Fruit fly (Drosophila melanogaster) whole organism, adult: ENCODE data around the gene ds.

Source experiments
- CG11617 ChIP-seq: fragments of 200-800 bp; sonication (Bioruptor generic); optimal IDR thresholded peaks from 2 replicates; lab custom pipeline; 2017; ENCODE audit warnings: mild to moderate bottlenecking, missing biosample characterization, missing genetic modification reagents, missing genetic modification characterization
- CG12768 ChIP-seq: fragments of 200-800 bp; sonication (Bioruptor generic); optimal IDR thresholded peaks from 2 replicates; lab custom pipeline; 2017; ENCODE audit warnings: missing biosample characterization, missing genetic modification characterization, mild to moderate bottlenecking, moderate library complexity, missing genetic modification reagents
- CG14711 ChIP-seq: fragments of 200-800 bp; sonication (Bioruptor generic); optimal IDR thresholded peaks from 2 replicates; lab custom pipeline; 2018; ENCODE audit warnings: missing biosample characterization, mild to moderate bottlenecking, missing genetic modification characterization, moderate library complexity
- CG1620 ChIP-seq: fragments of 200-800 bp; sonication (Bioruptor generic); optimal IDR thresholded peaks from 2 replicates; lab custom pipeline; 2016; ENCODE audit warnings: missing biosample characterization, missing genetic modification characterization
- CG33017 ChIP-seq: fragments of 200-800 bp; sonication (Bioruptor generic); optimal IDR thresholded peaks from 2 replicates; lab custom pipeline; 2018; ENCODE audit warnings: missing biosample characterization, mild to moderate bottlenecking, missing genetic modification characterization, moderate library complexity
- CG5204 ChIP-seq: fragments of 200-800 bp; sonication (Bioruptor generic); optimal IDR thresholded peaks from 2 replicates; lab custom pipeline; 2016; ENCODE audit warnings: missing biosample characterization, missing genetic modification characterization
- CG7045 ChIP-seq: fragments of 200-800 bp; sonication (Bioruptor generic); optimal IDR thresholded peaks from 2 replicates; lab custom pipeline; 2017; ENCODE audit warnings: missing biosample characterization, mild to moderate bottlenecking, missing genetic modification characterization
- CG7101 ChIP-seq: fragments of 200-800 bp; sonication (Bioruptor generic); optimal IDR thresholded peaks from 2 replicates; lab custom pipeline; 2018; ENCODE audit warnings: missing biosample characterization, mild to moderate bottlenecking, missing genetic modification characterization, moderate library complexity
- Clk ChIP-seq: fragments of 200-800 bp; sonication (Bioruptor generic); optimal IDR thresholded peaks from 2 replicates; lab custom pipeline; 2017; ENCODE audit warnings: missing biosample characterization, missing genetic modification characterization
- Crg-1 ChIP-seq: fragments of 200-800 bp; sonication (Bioruptor generic); optimal IDR thresholded peaks from 2 replicates; lab custom pipeline; 2016; ENCODE audit warnings: missing biosample characterization, missing genetic modification characterization
- Hr96 ChIP-seq: fragments of 200-800 bp; sonication (Bioruptor generic); optimal IDR thresholded peaks from 2 replicates; lab custom pipeline; 2016; ENCODE audit warnings: missing biosample characterization, missing genetic modification characterization
- Mnt ChIP-seq: fragments of 200-800 bp; sonication (Bioruptor generic); optimal IDR thresholded peaks from 2 replicates; lab custom pipeline; 2016; ENCODE audit warnings: missing biosample characterization, mild to moderate bottlenecking, missing genetic modification characterization
- bab1 ChIP-seq: fragments of 200-800 bp; sonication (Bioruptor generic); optimal IDR thresholded peaks from 3 replicates; lab custom pipeline; 2019; ENCODE audit warnings: missing biosample characterization, mild to moderate bottlenecking, missing genetic modification characterization, moderate library complexity
- cic ChIP-seq: fragments of 200-800 bp; sonication (Bioruptor generic); optimal IDR thresholded peaks from 2 replicates; lab custom pipeline; 2017; ENCODE audit warnings: missing biosample characterization, mild to moderate bottlenecking, missing genetic modification characterization, moderate library complexity
- cnc ChIP-seq, 2 experiments: fragments of >200 bp; optimal IDR thresholded peaks; 2 replicates each; lab custom pipeline; 2017
- kay ChIP-seq: fragments of 200-800 bp; sonication (Bioruptor generic); peaks from one replicate; lab custom pipeline; 2016; ENCODE audit warnings: missing biosample characterization, missing genetic modification characterization, borderline replicate concordance
- ovo ChIP-seq: fragments of 200-800 bp; sonication (Bioruptor generic); optimal IDR thresholded peaks from 2 replicates; lab custom pipeline; 2016; ENCODE audit warnings: missing biosample characterization, missing genetic modification characterization
- pad ChIP-seq: fragments of 200-800 bp; sonication (Bioruptor generic); optimal IDR thresholded peaks from 3 replicates; lab custom pipeline; 2017; ENCODE audit warnings: missing biosample characterization, missing genetic modification characterization, mild to moderate bottlenecking, moderate library complexity, missing genetic modification reagents
- tj ChIP-seq: fragments of 200-800 bp; sonication (Bioruptor generic); optimal IDR thresholded peaks from 3 replicates; lab custom pipeline; 2017; ENCODE audit warnings: missing biosample characterization, mild to moderate bottlenecking, missing genetic modification characterization, moderate library complexity
- toe ChIP-seq: fragments of 200-800 bp; sonication (Bioruptor generic); optimal IDR thresholded peaks from 2 replicates; lab custom pipeline; 2016; ENCODE audit warnings: missing biosample characterization, missing genetic modification characterization

The ds gene

DNA sequence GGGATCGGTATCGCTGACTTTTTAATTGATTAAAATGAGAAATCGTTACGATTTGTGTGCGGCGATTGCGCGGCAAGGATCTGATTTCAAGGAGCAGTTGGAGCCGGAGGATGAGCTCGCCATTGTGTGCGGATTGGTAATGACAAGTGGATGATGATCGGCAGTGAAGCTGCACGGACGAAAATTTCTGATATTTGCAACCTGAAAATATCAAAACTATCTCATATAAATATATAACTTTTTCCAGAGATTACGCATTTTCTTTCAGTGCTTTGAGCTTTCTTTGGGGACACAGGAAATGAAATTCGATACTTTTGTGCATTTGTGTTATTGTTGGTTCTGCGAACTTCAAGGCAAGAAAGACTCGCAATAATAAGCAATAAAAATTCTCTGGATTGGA, 81.6 kb downstream of the ds start:
- TF ChIP-seq cic (GFP tag; lab: Kevin White, UChicago) (no peak), CG7101 (no peak), pad (GFP tag; lab: Kevin White, UChicago) (no peak), toe (GFP tag; lab: Kevin White, UChicago) (no peak), kay (GFP tag; lab: Kevin White, UChicago) (no peak)

DNA sequence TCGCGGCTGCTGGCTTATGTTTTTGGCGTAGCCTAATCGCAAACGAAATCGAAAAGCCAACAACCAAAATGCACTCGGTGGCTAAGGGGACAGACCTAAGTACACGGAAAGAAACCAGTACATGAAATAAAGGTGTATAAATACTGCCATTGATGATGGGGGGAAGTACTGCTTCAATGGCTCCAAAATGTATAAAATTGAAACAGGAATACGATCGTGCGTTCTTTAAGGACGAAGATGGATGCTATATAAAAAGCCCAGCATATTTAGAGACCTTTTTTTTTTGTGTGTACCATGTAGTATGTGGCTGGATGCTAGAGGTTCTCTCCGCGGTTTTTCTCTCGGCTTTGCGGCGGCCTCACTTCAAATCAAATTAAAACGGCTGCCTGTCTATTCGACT, 84.6 kb downstream of the ds start:
- TF ChIP-seq Mnt (GFP tag; lab: Kevin White, UChicago) (no peak), CG11617 (GFP tag; lab: Kevin White, UChicago) (no peak), Hr96 (GFP tag; lab: Kevin White, UChicago) (no peak), cnc (optimal IDR thresholded peaks at IDR 0.05; lab: Kevin White, UChicago) (no peak), ovo (GFP tag; lab: Kevin White, UChicago) (no peak), toe (GFP tag; lab: Kevin White, UChicago) (no peak), cic (GFP tag; lab: Kevin White, UChicago) (no peak), CG12768 (no peak), CG14711 (tag; lab: Kevin White, UChicago) (no peak), bab1 (GFP tag; lab: Kevin White, UChicago) (no peak), Clk (no peak)

DNA sequence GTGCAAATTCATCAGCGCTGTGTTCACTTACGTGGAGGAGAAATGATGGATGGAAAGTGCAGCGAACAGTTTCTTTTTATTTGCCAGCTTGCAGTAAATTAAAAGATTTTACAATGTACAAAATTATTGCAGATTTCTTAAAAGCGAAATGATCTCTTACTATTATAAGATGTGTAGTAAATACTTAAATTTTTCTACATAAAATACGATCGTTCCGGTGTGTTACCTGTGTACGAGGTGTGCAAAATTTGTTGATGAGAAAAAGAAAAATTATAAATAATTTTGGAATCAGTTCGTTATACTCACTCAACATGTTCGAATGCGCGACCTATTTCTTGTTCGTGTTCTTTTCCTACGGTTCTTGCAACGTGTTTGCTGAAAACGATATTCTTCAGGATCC, 89.4 kb downstream of the ds start, which contains the start of gene CG2839:
TSS of gene CG2839 (plus strand) at position 301 of the 400 bp plus-strand sequence.
- TF ChIP-seq CG14711 (tag; lab: Kevin White, UChicago) (no peak), cic (GFP tag; lab: Kevin White, UChicago) (no peak), bab1 (GFP tag; lab: Kevin White, UChicago) (no peak), cnc (optimal IDR thresholded peaks at IDR 0.05; lab: Kevin White, UChicago) (no peak), kay (GFP tag; lab: Kevin White, UChicago) (no peak), CG7045 (GFP tag; lab: Kevin White, UChicago) (no peak), tj (GFP tag; lab: Kevin White, UChicago) (no peak), CG33017 (tag; lab: Kevin White, UChicago) (no peak)

DNA sequence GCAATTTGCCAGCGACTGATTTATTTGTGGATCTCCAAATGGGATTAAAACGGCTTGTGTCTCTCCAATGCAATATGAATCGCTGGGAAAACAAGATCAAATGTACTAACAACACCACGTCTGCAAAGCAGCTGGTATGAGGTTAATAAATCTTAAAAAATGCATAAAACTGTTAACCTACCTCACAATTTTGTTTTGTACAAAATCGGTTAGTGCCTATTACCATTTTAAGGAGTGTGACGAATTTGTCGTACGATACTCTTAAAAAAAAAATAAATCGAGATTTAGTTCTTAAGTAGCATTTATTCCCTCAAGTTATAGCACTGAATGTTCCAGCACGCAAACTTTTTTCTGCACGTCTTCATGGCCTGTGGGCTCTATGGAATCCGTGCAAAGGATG, 90.5 kb downstream of the ds start, which contains the start of gene lectin-21Ca:
TSS of gene lectin-21Ca (plus strand) at position 301 of the 400 bp plus-strand sequence.
- TF ChIP-seq CG11617 (GFP tag; lab: Kevin White, UChicago) (no peak), ovo (GFP tag; lab: Kevin White, UChicago) (no peak), CG5204 (GFP tag; lab: Kevin White, UChicago) (no peak), cic (GFP tag; lab: Kevin White, UChicago) (no peak), CG7045 (GFP tag; lab: Kevin White, UChicago) (no peak), CG14711 (tag; lab: Kevin White, UChicago) (no peak), CG12768 (no peak), Crg-1 (GFP tag; lab: Kevin White, UChicago) (no peak), bab1 (GFP tag; lab: Kevin White, UChicago) (no peak), cnc (optimal IDR thresholded peaks at IDR 0.05; lab: Kevin White, UChicago) (no peak), pad (GFP tag; lab: Kevin White, UChicago) (no peak), Hr96 (GFP tag; lab: Kevin White, UChicago) (no peak), Clk (no peak), CG1620 (GFP tag; lab: Kevin White, UChicago) (no peak), Mnt (GFP tag; lab: Kevin White, UChicago) (no peak)

DNA sequence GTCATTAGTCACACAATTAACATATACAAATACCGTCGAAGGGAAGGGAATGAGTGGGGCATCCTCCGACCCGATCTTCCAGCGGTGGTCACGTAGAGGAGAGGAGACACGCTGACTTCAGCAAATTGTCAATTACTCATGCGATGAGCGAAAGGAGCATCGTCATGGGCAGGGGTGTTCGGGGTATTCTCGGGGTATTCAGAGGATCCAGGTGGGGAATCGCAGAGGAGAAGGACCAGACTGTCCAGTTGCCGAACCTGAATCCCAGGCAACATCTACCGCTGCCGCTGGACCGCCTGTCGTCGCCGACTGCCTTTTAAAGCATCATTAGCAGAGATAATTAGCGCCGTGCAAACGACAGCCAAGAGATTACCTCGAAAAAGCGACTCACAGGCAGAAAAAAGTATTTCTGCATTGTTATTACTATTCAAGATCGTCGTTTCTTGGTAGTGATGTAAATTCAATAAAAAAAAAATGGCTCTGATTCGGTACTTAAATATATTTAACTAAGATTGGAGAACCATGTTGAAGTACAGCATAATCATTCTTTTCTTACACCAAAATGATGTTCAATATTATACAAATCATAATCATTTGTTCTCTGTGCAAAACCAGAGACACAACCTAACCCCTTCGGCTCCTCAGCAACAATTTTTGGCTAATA, 91.4 kb downstream of the ds start:
- no peak for TF ChIP-seq cnc (optimal IDR thresholded peaks at IDR 0.05; lab: Kevin White, UChicago)
- no peak for TF ChIP-seq Hr96 (GFP tag; lab: Kevin White, UChicago)
- no peak for TF ChIP-seq Clk
- no peak for TF ChIP-seq CG11617 (GFP tag; lab: Kevin White, UChicago)
- no peak for TF ChIP-seq Crg-1 (GFP tag; lab: Kevin White, UChicago)

DNA sequence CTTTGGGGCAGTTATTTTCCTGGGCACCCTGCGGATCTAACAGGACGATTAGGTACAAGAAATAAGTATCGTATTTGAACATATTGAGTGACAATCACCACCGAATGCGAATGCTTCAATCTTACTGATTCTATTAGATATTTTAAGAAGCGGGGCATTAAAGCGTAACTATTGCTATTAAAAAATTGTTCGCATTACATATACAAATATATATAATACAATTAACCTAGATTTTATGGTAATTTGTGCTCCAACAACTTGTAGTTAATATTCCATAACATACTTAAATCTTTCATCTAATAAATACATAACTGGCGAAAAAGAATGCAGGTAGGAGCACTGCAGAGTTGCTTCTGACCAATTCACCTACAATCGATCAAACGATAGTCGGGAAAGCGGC, 93.7 kb downstream of the ds start, which contains the start of gene lectin-21Cb:
TSS of gene lectin-21Cb (minus strand) at position 101 of the 400 bp plus-strand sequence.
- TF ChIP-seq kay (GFP tag; lab: Kevin White, UChicago) (no peak), CG7045 (GFP tag; lab: Kevin White, UChicago) (no peak), Mnt (GFP tag; lab: Kevin White, UChicago) (no peak), ovo (GFP tag; lab: Kevin White, UChicago) (no peak), CG11617 (GFP tag; lab: Kevin White, UChicago) (no peak), Clk (no peak), pad (GFP tag; lab: Kevin White, UChicago) (no peak), CG12768 (no peak), bab1 (GFP tag; lab: Kevin White, UChicago) (no peak), CG5204 (GFP tag; lab: Kevin White, UChicago) (no peak), CG33017 (tag; lab: Kevin White, UChicago) (no peak), tj (GFP tag; lab: Kevin White, UChicago) (no peak), CG7101 (no peak), toe (GFP tag; lab: Kevin White, UChicago) (no peak), Hr96 (GFP tag; lab: Kevin White, UChicago) (no peak), CG1620 (GFP tag; lab: Kevin White, UChicago) (no peak), cic (GFP tag; lab: Kevin White, UChicago) (no peak), cnc (optimal IDR thresholded peaks at IDR 0.05; lab: Kevin White, UChicago) (no peak), Crg-1 (GFP tag; lab: Kevin White, UChicago) (no peak), CG14711 (tag; lab: Kevin White, UChicago) (no peak)
